Fruit fly (Drosophila melanogaster) ovary, adult (tissue): ENCODE measurements around the gene Vps4.
A peak's percentile ranks its signal among the peaks of the same experiment; 100 is the strongest.
"Not testable (repeated sequence)": the region's sequence is repeated elsewhere in the genome, so short reads cannot be mapped to it uniquely, and the experiment has no call there.

Experiments
- CG17801 ChIP-seq: fragments of 200-800 bp; optimal IDR thresholded peaks from 2 replicates; lab custom pipeline; 2019; ENCODE audit warnings: missing biosample characterization, mild to moderate bottlenecking, missing genetic modification characterization, moderate library complexity; ENCODE audit not compliant: partially characterized antibody

Gene Vps4

DNA sequence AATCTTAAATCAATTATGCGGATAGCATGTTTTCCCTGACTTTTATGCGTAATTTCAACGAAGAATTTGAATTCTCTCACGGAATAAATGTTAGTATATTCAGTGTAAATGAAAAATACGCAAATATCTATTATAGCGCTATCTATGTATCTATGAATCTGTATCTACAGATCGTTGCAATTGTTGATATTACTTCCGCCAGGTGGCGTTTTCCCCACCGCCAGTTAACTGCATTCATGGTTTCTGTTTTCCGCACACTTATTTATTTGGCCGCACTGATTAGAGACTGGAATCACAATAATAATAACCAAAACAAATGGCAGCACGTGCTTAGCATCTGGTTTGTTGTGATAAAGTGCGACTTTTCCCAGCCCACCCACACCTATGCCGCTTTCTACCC is 24.7 kb upstream of the Vps4 start:
- no peak for TF ChIP-seq CG17801 (GFP tag; lab: Kevin White, UChicago)

DNA sequence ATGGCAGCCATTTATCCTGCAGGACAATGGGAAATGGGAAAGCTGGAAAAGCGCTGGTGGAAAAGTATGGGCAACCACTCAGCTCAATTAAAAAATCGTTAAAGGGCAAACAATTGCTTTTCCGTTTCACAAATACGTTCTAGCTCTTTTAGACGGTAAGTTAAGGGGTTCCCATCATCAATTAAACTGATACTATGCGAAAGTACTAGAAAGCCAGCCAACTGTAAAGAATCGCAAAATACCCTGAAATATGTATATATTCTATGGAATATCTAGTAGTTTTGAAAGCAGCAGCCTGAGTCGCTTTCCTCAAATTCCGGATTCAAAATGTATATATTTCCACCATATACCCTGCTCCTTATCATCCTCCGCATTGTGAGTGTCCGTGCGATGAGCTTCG is 24.1 kb upstream of the Vps4 start, which contains the start of gene CG12985:
Gene CG12985, plus strand, starts transcription at position 301 of the 400 bp plus-strand sequence.
- no peak for TF ChIP-seq CG17801 (GFP tag; lab: Kevin White, UChicago)

DNA sequence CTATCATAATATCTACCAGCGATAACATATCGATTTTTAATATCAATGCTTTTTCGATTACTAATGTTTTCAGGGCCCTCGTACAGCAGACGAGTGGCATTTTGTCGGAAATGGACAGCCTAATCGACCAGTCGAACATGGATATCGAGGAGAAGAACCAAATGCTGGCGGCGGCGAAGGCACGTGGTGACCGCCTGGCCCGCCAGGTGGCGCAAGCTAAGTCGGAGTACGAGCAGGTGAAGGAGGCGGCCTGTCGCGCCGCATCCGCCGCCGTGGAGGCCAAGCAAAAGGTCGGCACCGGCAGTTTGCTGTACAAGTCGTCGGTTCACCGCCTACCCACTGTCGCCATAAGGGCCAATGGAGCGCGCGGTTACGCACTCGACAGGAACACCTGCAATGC is 22.9 kb upstream of the Vps4 start:
- no peak for TF ChIP-seq CG17801 (GFP tag; lab: Kevin White, UChicago)

DNA sequence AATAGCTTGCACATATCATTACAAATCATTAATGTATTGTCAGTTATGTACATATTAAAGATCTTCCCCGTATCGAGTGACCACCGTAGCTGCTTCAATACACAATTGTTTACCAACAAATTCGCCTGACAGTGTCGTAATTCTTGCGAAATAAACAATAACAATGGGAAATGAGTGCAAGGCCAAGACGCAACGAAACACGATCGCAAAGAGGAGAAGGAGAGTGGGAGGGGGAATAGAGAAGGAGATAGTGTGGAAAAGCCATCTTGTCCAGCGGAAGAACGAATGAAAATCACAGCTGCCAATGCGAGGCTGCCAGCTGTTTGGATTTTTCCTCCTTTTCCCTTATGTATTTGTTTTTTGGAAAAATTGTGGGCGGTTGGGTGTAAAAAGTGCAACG is 22.2 kb upstream of the Vps4 start:
- TF ChIP-seq CG17801 (GFP tag; lab: Kevin White, UChicago) = no peak

DNA sequence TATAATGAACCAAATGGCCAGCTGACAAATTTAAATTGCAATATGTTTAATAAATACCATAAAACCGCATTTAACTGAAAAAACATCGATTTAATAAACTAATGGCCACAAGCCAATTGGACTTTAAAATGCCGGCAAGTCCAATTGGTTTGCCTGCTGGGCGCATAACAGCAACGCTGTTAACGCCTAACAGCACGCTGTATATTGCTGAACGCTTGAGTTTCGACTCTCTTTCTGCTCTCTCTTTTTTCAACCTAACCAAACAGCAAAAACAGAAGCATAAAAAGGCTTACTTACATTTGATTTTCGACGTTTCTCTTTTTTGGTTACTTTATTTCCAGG is 21.4 kb upstream of the Vps4 start:
- TF ChIP-seq CG17801 (GFP tag; lab: Kevin White, UChicago) = no peak

DNA sequence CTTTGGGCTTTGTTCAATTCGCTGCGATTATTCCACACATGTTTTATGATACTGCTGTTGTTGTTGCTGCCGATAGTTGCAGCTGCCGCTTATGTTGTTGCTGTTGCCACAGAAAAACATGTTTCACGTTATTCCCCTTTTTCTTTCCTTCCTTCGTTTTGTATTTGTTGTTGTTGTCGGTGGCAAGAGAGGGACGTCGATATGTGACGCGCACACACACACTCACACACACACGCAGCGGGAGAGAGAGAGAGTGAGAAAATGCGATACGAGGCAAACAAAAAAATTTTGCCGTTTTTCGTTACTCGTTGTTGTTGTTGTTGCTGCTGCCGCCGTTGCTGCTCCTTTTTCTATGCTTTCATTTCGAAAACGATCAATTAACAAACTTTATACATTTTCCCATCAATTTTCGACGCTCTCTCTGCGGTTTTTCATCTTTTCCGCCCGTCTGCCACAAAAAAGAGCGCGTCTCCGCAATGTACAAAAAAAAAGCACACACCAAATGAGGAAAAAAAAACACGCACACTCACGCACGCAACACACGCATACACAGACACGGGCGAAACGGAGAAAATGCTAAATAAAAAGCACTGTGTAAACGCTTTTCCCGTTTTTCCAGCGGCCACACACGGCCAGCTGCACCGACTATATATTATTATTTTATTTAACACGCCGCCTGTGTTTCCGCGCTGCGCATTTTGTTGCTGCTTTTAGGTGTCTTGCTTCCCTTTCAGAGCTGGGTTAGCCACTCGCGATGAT is 20.9 kb upstream of the Vps4 start:
- TF ChIP-seq CG17801 (GFP tag; lab: Kevin White, UChicago) = peak; percentile 29

DNA sequence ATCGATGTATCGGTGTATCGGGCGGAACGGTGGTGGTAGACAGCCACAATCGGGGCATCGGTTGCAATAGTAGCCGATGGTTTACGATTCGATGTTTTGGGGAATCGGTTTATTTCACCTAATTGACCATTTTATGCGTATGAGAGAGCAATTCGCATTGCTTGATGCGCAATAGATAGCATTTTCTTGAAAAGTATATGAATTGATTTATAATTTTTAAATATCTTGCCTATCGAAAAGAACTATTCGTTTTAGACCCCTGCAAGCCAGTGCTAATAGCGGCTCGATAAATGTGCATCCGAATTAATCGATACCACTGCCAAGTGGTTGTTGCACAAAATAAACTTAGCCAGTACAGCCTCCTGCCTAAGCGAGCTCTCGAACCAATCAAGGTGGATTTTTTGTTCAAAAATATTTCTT is 20.3 kb upstream of the Vps4 start, which contains the start of gene mnb:
Gene mnb, minus strand, starts transcription at position 15 of the 420 bp plus-strand sequence.
- TF ChIP-seq CG17801 (GFP tag; lab: Kevin White, UChicago) = no peak

DNA sequence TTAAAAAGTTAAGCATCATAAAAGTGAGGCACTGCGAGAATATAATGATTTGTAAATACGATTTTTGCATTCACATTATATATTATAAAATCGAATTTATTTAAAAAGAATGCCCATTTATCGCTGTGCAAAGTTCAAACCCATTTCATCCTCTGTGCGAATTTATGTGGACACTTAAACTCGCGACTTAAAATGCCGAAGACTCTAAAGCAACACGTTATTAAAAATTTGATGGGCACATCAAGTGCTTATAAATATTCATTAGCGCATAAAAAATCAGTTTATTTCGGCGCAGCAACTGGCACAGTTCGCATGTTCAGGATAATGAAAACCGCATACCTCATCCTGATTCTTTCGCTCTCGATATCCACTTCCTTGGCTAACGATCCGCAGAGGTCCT is 19.6 kb upstream of the Vps4 start, which contains the start of gene CG6788:
Gene CG6788, plus strand, starts transcription at position 301 of the 400 bp plus-strand sequence.
- TF ChIP-seq CG17801 (GFP tag; lab: Kevin White, UChicago) = no peak

DNA sequence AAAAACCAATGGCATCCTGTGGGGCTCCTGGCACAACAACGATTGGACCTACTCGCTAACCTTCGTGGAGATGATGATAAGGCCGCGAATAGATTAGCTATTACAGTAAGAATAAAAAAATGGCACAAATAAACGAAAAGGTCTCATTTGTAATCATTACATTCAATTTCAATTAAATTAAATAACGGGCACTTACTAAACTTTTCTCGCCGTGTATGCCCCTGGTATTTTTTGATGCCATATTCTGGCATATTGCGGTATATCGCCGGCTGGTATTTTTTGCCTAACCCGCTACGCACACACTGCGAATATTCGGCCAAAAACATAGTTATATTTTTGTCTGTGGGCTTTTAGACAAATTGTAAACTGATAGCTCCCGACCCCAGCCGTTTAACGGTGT is 18.2 kb upstream of the Vps4 start, which contains the start of gene Gss1:
Gene Gss1, plus strand, starts transcription at position 301 of the 400 bp plus-strand sequence.
- not testable (repeated sequence) for TF ChIP-seq CG17801 (GFP tag; lab: Kevin White, UChicago)

DNA sequence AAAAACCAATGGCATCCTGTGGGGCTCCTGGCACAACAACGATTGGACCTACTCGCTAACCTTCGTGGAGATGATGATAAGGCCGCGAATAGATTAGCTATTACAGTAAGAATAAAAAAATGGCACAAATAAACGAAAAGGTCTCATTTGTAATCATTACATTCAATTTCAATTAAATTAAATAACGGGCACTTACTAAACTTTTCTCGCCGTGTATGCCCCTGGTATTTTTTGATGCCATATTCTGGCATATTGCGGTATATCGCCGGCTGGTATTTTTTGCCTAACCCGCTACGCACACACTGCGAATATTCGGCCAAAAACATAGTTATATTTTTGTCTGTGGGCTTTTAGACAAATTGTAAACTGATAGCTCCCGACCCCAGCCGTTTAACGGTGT is 8.1 kb upstream of the Vps4 start, which contains the start of gene Gss2:
Gene Gss2, plus strand, starts transcription at position 301 of the 400 bp plus-strand sequence.
- not testable (repeated sequence) for TF ChIP-seq CG17801 (GFP tag; lab: Kevin White, UChicago)

DNA sequence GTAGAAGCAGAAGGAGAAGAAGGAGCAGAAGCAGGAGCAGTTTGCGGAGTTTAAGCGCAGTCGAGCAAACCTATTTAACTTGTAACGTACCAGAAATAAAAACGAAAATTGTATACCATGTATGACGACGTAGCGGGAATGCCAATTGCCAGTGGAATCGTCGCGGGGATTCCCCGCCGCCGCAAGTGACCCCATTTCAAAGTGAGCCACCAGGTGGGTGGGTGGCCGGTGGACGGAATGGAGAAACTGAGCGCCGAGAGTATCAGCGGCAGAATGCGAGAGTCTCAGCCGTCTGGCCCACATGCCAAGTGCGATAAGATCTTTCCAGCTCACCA is 3.1 kb downstream of the Vps4 start:
- TF ChIP-seq CG17801 (GFP tag; lab: Kevin White, UChicago) = no peak

DNA sequence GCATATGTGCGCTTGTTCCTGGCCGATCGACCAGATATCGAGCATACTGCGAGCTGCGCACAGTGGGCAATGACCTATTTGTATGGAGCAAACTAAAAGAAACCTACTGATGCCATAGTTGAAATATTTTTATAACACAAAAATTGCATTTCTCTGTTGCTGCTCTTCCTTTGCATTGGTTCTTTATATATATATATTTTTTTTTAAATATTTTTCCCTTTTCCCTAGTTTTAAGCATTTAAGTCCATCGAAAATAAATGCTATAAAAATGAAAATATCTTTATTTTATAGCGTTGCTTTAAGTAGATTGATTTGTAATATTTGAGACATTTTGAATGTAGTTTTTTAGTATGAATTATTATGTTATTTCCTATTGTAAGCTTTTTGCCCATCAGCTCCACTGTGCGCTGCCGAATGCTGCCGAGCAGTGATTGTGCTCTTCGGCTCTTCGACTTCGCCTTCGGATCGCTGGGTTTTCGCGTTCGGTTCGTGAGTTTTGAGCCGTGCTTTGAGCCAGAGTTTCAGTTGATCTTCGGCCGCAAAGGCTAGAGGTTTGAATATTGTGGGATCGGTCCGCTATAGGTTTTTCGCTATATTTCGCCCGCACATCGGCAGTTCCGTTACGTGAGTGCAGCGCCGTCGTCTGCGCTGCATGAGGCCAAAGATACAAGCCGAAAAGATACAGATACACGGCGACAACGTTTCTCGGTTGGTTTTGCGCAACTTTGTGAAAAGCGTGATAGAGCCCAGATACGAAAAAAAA is 3.6 kb downstream of the Vps4 start, which contains the start of gene CG6847:
Gene CG6847, plus strand, starts transcription at position 522 of the 763 bp plus-strand sequence.
- peak; percentile 27 for TF ChIP-seq CG17801 (GFP tag; lab: Kevin White, UChicago)

DNA sequence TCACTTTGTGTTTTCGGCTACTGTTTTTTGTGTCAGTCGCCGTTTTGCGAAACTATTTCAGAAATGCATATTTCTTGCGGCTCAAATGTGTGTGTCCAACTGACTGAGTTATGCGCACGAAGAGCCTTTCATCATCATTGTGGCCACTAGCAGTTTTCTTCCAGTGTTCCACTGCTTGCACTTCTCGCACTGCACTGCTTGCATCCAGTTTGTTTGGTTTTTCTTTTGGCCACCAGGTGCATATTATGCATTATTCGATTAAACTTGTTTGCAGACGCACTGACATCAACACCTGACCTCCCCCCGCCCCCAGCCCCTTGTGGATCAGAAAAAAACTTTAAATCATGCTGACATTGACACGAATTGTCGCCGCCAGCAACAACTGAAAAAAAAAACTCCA is 5.0 kb downstream of the Vps4 start:
- TF ChIP-seq CG17801 (GFP tag; lab: Kevin White, UChicago) = no peak

DNA sequence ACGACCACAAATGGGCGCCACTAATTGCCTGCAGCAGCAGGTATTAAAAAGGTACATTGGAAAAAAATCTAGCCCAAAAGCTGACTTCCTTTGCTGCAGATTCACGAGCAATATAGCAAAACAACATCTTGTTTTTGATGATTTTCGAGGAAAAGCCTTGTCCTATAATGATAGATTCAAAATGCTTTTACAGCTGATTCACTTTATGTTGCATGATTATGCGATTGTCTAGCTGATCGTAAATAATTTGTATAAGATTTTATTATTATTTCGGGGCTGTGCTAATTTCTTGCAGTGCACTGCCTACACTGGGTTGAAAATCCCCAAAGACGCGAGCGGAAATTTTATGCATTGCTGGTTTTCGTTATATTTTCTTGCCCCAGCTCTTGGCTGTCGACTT is 7.0 kb downstream of the Vps4 start:
- TF ChIP-seq CG17801 (GFP tag; lab: Kevin White, UChicago) = no peak

DNA sequence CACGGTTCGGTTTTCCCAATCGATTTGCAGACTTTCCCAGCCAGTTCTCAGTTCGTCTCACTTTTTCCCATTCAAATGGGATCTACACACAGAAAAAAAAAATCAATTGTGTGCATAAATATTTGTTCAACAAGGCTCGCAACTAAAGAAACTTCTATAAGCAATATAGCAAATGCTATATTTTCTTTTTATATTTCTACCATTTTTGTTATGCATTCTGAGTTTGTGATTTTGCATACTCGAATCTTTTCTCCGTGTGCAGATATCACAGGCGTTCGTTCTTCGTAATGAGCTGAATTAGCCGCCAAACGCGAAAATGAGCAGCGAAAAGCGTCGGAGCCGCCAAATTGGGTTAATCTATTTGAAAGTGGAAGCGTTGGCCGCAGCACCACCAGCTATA is 8.4 kb downstream of the Vps4 start:
- no peak for TF ChIP-seq CG17801 (GFP tag; lab: Kevin White, UChicago)
